Fruit fly (Drosophila melanogaster) whole organism, prepupa: Measurements from ENCODE around the gene Delta.

Source experiments
- Blimp-1 ChIP-seq: fragments of 200-800 bp; sonication (Bioruptor generic); optimal IDR thresholded peaks from 3 replicates; lab custom pipeline; 2017; ENCODE audit warnings: missing biosample characterization, missing genetic modification characterization, mild to moderate bottlenecking, moderate library complexity, missing genetic modification reagents
- CG10631 ChIP-seq: fragments of 200-800 bp; sonication (Bioruptor generic); optimal IDR thresholded peaks from 2 replicates; lab custom pipeline; 2016; ENCODE audit warnings: missing biosample characterization, missing genetic modification characterization
- CG10669 ChIP-seq: fragments of 200-800 bp; sonication (Bioruptor generic); optimal IDR thresholded peaks from 3 replicates; lab custom pipeline; 2018; ENCODE audit warnings: missing biosample characterization, mild to moderate bottlenecking, missing genetic modification characterization, moderate library complexity
- CG11762 ChIP-seq: fragments of 200-800 bp; sonication (Bioruptor generic); optimal IDR thresholded peaks from 3 replicates; lab custom pipeline; 2016; ENCODE audit warnings: missing biosample characterization, missing genetic modification characterization; ENCODE audit not compliant: insufficient read depth
- CG11902 ChIP-seq: fragments of 200-800 bp; sonication (Bioruptor generic); optimal IDR thresholded peaks from 3 replicates; lab custom pipeline; 2016; ENCODE audit warnings: missing biosample characterization, missing genetic modification characterization
- CG15336 ChIP-seq: fragments of 200-800 bp; sonication (Bioruptor generic); IDR thresholded peaks from 2 replicates; pipeline ENCODE4 v1.3.6; 2022; ENCODE audit warnings: missing biosample characterization, missing genetic modification characterization
- CG1621 ChIP-seq: fragments of 200-800 bp; sonication (Bioruptor generic); optimal IDR thresholded peaks from 3 replicates; lab custom pipeline; 2018; ENCODE audit warnings: missing biosample characterization, mild to moderate bottlenecking, missing genetic modification characterization
- CG16779 ChIP-seq: fragments of 200-800 bp; sonication (Bioruptor generic); optimal IDR thresholded peaks from 3 replicates; lab custom pipeline; 2017; ENCODE audit warnings: missing biosample characterization, mild to moderate bottlenecking, missing genetic modification characterization
- CG34406 ChIP-seq: fragments of 200-800 bp; sonication (Bioruptor generic); optimal IDR thresholded peaks from 3 replicates; lab custom pipeline; 2016; ENCODE audit warnings: missing biosample characterization, missing genetic modification characterization
- CG3919 ChIP-seq: fragments of 200-800 bp; sonication (Bioruptor generic); optimal IDR thresholded peaks from 3 replicates; lab custom pipeline; 2016; ENCODE audit warnings: missing biosample characterization, missing genetic modification characterization
- CG6163 ChIP-seq: fragments of 200-800 bp; sonication (Bioruptor generic); IDR thresholded peaks from 3 replicates; pipeline ENCODE4 v1.3.6; 2022; ENCODE audit warnings: missing biosample characterization, missing genetic modification characterization
- CG6276 ChIP-seq: fragments of 200-800 bp; sonication (Bioruptor generic); optimal IDR thresholded peaks from 2 replicates; lab custom pipeline; 2017; ENCODE audit warnings: missing biosample characterization, mild to moderate bottlenecking, missing genetic modification characterization
- CG6808 ChIP-seq: fragments of 200-800 bp; sonication (Bioruptor generic); optimal IDR thresholded peaks from 3 replicates; lab custom pipeline; 2017; ENCODE audit warnings: missing biosample characterization, missing genetic modification characterization, mild to moderate bottlenecking, moderate library complexity, missing genetic modification reagents
- CG6854 ChIP-seq: fragments of 200-800 bp; sonication (Bioruptor generic); optimal IDR thresholded peaks from 2 replicates; lab custom pipeline; 2017; ENCODE audit warnings: missing biosample characterization, mild to moderate bottlenecking, missing genetic modification characterization
- CG7368 ChIP-seq: fragments of 200-800 bp; sonication (Bioruptor generic); optimal IDR thresholded peaks from 3 replicates; lab custom pipeline; 2016; ENCODE audit warnings: missing biosample characterization, missing genetic modification characterization
- CG8119 ChIP-seq: fragments of 200-800 bp; sonication (Bioruptor generic); IDR thresholded peaks from 3 replicates; pipeline ENCODE4 v1.3.6; 2022; ENCODE audit warnings: missing biosample characterization, missing genetic modification characterization
- CG8632 ChIP-seq: fragments of 200-800 bp; sonication (Bioruptor generic); optimal IDR thresholded peaks from 3 replicates; lab custom pipeline; 2016; ENCODE audit warnings: missing biosample characterization, missing genetic modification characterization
- Eip75B ChIP-seq: fragments of 200-800 bp; sonication (Bioruptor generic); optimal IDR thresholded peaks from 3 replicates; lab custom pipeline; 2016; ENCODE audit warnings: missing biosample characterization, missing genetic modification characterization
- Eip93F ChIP-seq: fragments of 200-800 bp; sonication (Bioruptor generic); optimal IDR thresholded peaks from 2 replicates; lab custom pipeline; 2016; ENCODE audit warnings: missing biosample characterization, mild to moderate bottlenecking, missing genetic modification characterization
- Ets96B ChIP-seq: fragments of 200-800 bp; optimal IDR thresholded peaks from 2 replicates; lab custom pipeline; 2019; ENCODE audit warnings: missing biosample characterization, mild to moderate bottlenecking, missing genetic modification characterization, moderate library complexity
- Gug ChIP-seq: fragments of 200-800 bp; sonication (Bioruptor generic); IDR thresholded peaks from 2 replicates; pipeline ENCODE4 v1.3.6; 2022; ENCODE audit warnings: missing biosample characterization, missing genetic modification characterization
- Hr38 ChIP-seq: sonication (Bioruptor generic); optimal IDR thresholded peaks from 2 replicates; lab custom pipeline; 2016; ENCODE audit warnings: missing biosample characterization, missing genetic modification characterization
- Hr4 ChIP-seq: fragments of 200-800 bp; sonication (Bioruptor generic); optimal IDR thresholded peaks from 3 replicates; lab custom pipeline; 2016; ENCODE audit warnings: missing biosample characterization, missing genetic modification characterization
- Lpt ChIP-seq: fragments of 200-800 bp; sonication (Bioruptor generic); optimal IDR thresholded peaks from 3 replicates; lab custom pipeline; 2016; ENCODE audit warnings: missing biosample characterization, missing genetic modification characterization
- OdsH ChIP-seq: fragments of 200-800 bp; sonication (Bioruptor generic); optimal IDR thresholded peaks from 3 replicates; lab custom pipeline; 2016; ENCODE audit warnings: missing biosample characterization, missing genetic modification characterization
- Smox ChIP-seq: fragments of 200-800 bp; sonication (Bioruptor generic); optimal IDR thresholded peaks from 3 replicates; lab custom pipeline; 2016; ENCODE audit warnings: missing biosample characterization, missing genetic modification characterization
- Sox102F ChIP-seq: fragments of 200-800 bp; sonication (Bioruptor generic); optimal IDR thresholded peaks from 2 replicates; lab custom pipeline; 2016; ENCODE audit warnings: missing biosample characterization, mild to moderate bottlenecking, missing genetic modification characterization
- Sox15 ChIP-seq: fragments of 200-800 bp; sonication (Bioruptor generic); optimal IDR thresholded peaks from 3 replicates; lab custom pipeline; 2016; ENCODE audit warnings: missing biosample characterization, missing genetic modification characterization
- cyc ChIP-seq: fragments of 200-800 bp; sonication (Bioruptor generic); optimal IDR thresholded peaks from 3 replicates; lab custom pipeline; 2016; ENCODE audit warnings: missing biosample characterization, missing genetic modification characterization
- dac ChIP-seq: fragments of 200-800 bp; sonication (Bioruptor generic); optimal IDR thresholded peaks from 2 replicates; lab custom pipeline; 2017; ENCODE audit warnings: missing biosample characterization, mild to moderate bottlenecking, missing genetic modification characterization
- dsx ChIP-seq: fragments of 200-800 bp; optimal IDR thresholded peaks from 3 replicates; lab custom pipeline; 2019; ENCODE audit warnings: missing biosample characterization, mild to moderate bottlenecking, missing genetic modification characterization, moderate library complexity; ENCODE audit not compliant: poor library complexity, severe bottlenecking
- eg ChIP-seq: fragments of 200-800 bp; sonication (Bioruptor generic); IDR thresholded peaks from 3 replicates; pipeline ENCODE4 v1.3.6; 2022; ENCODE audit warnings: missing biosample characterization, missing genetic modification characterization
- esn ChIP-seq: fragments of 200-800 bp; sonication (Bioruptor generic); optimal IDR thresholded peaks from 2 replicates; lab custom pipeline; 2016; ENCODE audit warnings: missing biosample characterization, mild to moderate bottlenecking, missing genetic modification characterization, moderate library complexity
- fd59A ChIP-seq: fragments of 200-800 bp; sonication (Bioruptor generic); optimal IDR thresholded peaks from 2 replicates; lab custom pipeline; 2017; ENCODE audit warnings: missing biosample characterization, mild to moderate bottlenecking, missing genetic modification characterization, missing genetic modification reagents
- fkh ChIP-seq: fragments of 200-800 bp; sonication (Bioruptor generic); optimal IDR thresholded peaks from 3 replicates; lab custom pipeline; 2017; ENCODE audit warnings: missing biosample characterization, mild to moderate bottlenecking, missing genetic modification characterization, moderate library complexity
- lz ChIP-seq: fragments of 200-800 bp; sonication (Bioruptor generic); optimal IDR thresholded peaks from 3 replicates; lab custom pipeline; 2016; ENCODE audit warnings: missing biosample characterization, missing genetic modification characterization
- pdm3 ChIP-seq: fragments of 200-800 bp; sonication (Bioruptor generic); optimal IDR thresholded peaks from 3 replicates; lab custom pipeline; 2016; ENCODE audit warnings: missing biosample characterization, missing genetic modification characterization
- salr ChIP-seq, 2 experiments: fragments of 200-800 bp; sonication (Bioruptor generic); optimal IDR thresholded peaks; 3 replicates each; lab custom pipeline; 2016 to 2018; ENCODE audit warnings: missing biosample characterization in 2 of 2, missing genetic modification characterization in 2 of 2, mild to moderate bottlenecking in 1 of 2
- spab ChIP-seq: fragments of 200-800 bp; sonication (Bioruptor generic); optimal IDR thresholded peaks from 2 replicates; lab custom pipeline; 2017; ENCODE audit warnings: missing biosample characterization, mild to moderate bottlenecking, missing genetic modification characterization, missing genetic modification reagents
- ss ChIP-seq, 2 experiments: fragments of 200-800 bp; sonication (Bioruptor generic); optimal IDR thresholded peaks; 2 replicates in 1 of 2; 3 replicates in 1 of 2; lab custom pipeline; 2017 to 2018; ENCODE audit warnings: mild to moderate bottlenecking in 2 of 2, missing biosample characterization in 2 of 2, missing genetic modification characterization in 2 of 2, moderate library complexity in 1 of 2
- svp ChIP-seq: fragments of 200-800 bp; sonication (Bioruptor generic); peaks from one replicate; lab custom pipeline; 2016; ENCODE audit warnings: missing biosample characterization, missing genetic modification characterization
- topi ChIP-seq: fragments of 200-800 bp; sonication (Bioruptor generic); optimal IDR thresholded peaks from 3 replicates; lab custom pipeline; 2016; ENCODE audit warnings: missing biosample characterization, missing genetic modification characterization
- vri ChIP-seq: fragments of 200-800 bp; sonication (Bioruptor generic); optimal IDR thresholded peaks from 3 replicates; lab custom pipeline; 2016; ENCODE audit warnings: missing biosample characterization, mild to moderate bottlenecking, missing genetic modification characterization

Delta gene

dm6 chr3R:19328716-19329115 lies 2.7 kb upstream of the Delta start:
- TF ChIP-seq esn (GFP tag; lab: Kevin White, UChicago), result no peak
- TF ChIP-seq cyc (GFP tag; lab: Kevin White, UChicago), result no peak
- peak; percentile 12 for TF ChIP-seq Sox102F (GFP tag; lab: Kevin White, UChicago)
- peak; percentile 37 for TF ChIP-seq svp (GFP tag; lab: Kevin White, UChicago)
- peak; percentile 13 for TF ChIP-seq Blimp-1 (GFP tag; lab: Kevin White, UChicago)
- peak; percentile 71 for TF ChIP-seq CG6854
- TF ChIP-seq pdm3 (GFP tag; lab: Kevin White, UChicago), result no peak
- peak; percentile 36 for TF ChIP-seq Eip75B (GFP tag; lab: Kevin White, UChicago)
- TF ChIP-seq Ets96B (tag; lab: Kevin White, UChicago), result no peak
- peak in 1 of 2 experiments; percentile 66 for TF ChIP-seq ss (GFP tag; optimal IDR thresholded peaks at IDR 0.05; lab: Kevin White, UChicago)

dm6 chr3R:19322386-19322785 lies 3.6 kb downstream of the Delta start:
- no peak for TF ChIP-seq fkh (GFP tag; lab: Kevin White, UChicago)
- no peak for TF ChIP-seq CG8632 (GFP tag; lab: Kevin White, UChicago)
- TF ChIP-seq CG10631 (GFP tag; lab: Kevin White, UChicago), result no peak

dm6 chr3R:19321457-19322172 lies 4.4 kb downstream of the Delta start:
- TF ChIP-seq salr (GFP tag; optimal IDR thresholded peaks at IDR 0.05; lab: Kevin White, UChicago), result peak; percentile 42 to 45
- peak; percentile 74 for TF ChIP-seq CG6854
- TF ChIP-seq Sox102F (GFP tag; lab: Kevin White, UChicago), result peak; percentile 44
- peak; percentile 63 for TF ChIP-seq CG6276 (GFP tag; lab: Kevin White, UChicago)
- TF ChIP-seq Smox (GFP tag; lab: Kevin White, UChicago), result peak; percentile 13
- TF ChIP-seq CG6808, result peak; percentile 94
- TF ChIP-seq CG10631 (GFP tag; lab: Kevin White, UChicago), result peak; percentile 42
- peak; percentile 25 for TF ChIP-seq CG3919 (GFP tag; lab: Kevin White, UChicago)
- TF ChIP-seq Blimp-1 (GFP tag; lab: Kevin White, UChicago), result peak; percentile 58
- peak; percentile 80 for TF ChIP-seq CG10669 (GFP tag; lab: Kevin White, UChicago)
- TF ChIP-seq CG16779 (tag; lab: Kevin White, UChicago), result peak; percentile 71
- peak; percentile 43; the same call in 1 of the 2 replicates for TF ChIP-seq CG15336 (GFP tag; lab: Robert Waterston, UW)
- TF ChIP-seq CG11762 (GFP tag; lab: Kevin White, UChicago), result peak; percentile 0
- TF ChIP-seq dsx (GFP tag; lab: Kevin White, UChicago), result peak; percentile 66
- TF ChIP-seq CG6163, result peak; percentile 89
- TF ChIP-seq Eip75B (GFP tag; lab: Kevin White, UChicago), result peak; percentile 52
- peak; percentile 65 for TF ChIP-seq fd59A (GFP tag; lab: Kevin White, UChicago)
- TF ChIP-seq CG1621 (tag; lab: Kevin White, UChicago), result peak; percentile 87
- TF ChIP-seq Gug (GFP tag; lab: Robert Waterston, UW), result no peak; the same call in 1 of the 2 replicates
- peak; percentile 10 for TF ChIP-seq topi (GFP tag; lab: Kevin White, UChicago)
- peak; percentile 44 for TF ChIP-seq CG7368 (GFP tag; lab: Kevin White, UChicago)
- peak; percentile 82 for TF ChIP-seq eg (GFP tag; lab: Robert Waterston, UW)
- peak; percentile 17 for TF ChIP-seq CG8119
- TF ChIP-seq Sox15 (GFP tag; lab: Kevin White, UChicago), result no peak
- TF ChIP-seq Ets96B (tag; lab: Kevin White, UChicago), result peak; percentile 87
- peak; percentile 31 for TF ChIP-seq CG34406 (GFP tag; lab: Kevin White, UChicago)
- TF ChIP-seq spab (GFP tag; lab: Kevin White, UChicago), result peak; percentile 90
- TF ChIP-seq CG11902 (GFP tag; lab: Kevin White, UChicago), result no peak
- peak; percentile 0 for TF ChIP-seq fkh (GFP tag; lab: Kevin White, UChicago)
- no peak for TF ChIP-seq lz (GFP tag; lab: Kevin White, UChicago)
- no peak for TF ChIP-seq Eip93F (GFP tag; lab: Kevin White, UChicago)
- peak; percentile 61 for TF ChIP-seq svp (GFP tag; lab: Kevin White, UChicago)
- TF ChIP-seq Hr4, result peak; percentile 46
- TF ChIP-seq OdsH (GFP tag; lab: Kevin White, UChicago), result peak; percentile 15
- peak; percentile 36 for TF ChIP-seq pdm3 (GFP tag; lab: Kevin White, UChicago)
- TF ChIP-seq Hr38, result no peak
- peak; percentile 5 for TF ChIP-seq cyc (GFP tag; lab: Kevin White, UChicago)
- TF ChIP-seq dac, result peak; percentile 5
- TF ChIP-seq CG8632 (GFP tag; lab: Kevin White, UChicago), result peak; percentile 16
- TF ChIP-seq vri (GFP tag; lab: Kevin White, UChicago), result peak; percentile 5
- peak; percentile 97 to 99 for TF ChIP-seq ss (GFP tag; optimal IDR thresholded peaks at IDR 0.05; lab: Kevin White, UChicago)
- peak; percentile 67 for TF ChIP-seq Lpt
